Fruit fly (Drosophila melanogaster) whole organism, embryonic: ENCODE results near the gene arm.

Experiments used
- CG10321 ChIP-seq: fragments of 200-800 bp; sonication (Bioruptor generic); IDR thresholded peaks from 2 replicates; pipeline ENCODE4 v1.3.6; 2022; ENCODE audit warnings: missing biosample characterization, missing genetic modification characterization
- CG10543 ChIP-seq: fragments of 200-800 bp; sonication (Bioruptor generic); optimal IDR thresholded peaks from 3 replicates; lab custom pipeline; 2017; ENCODE audit warnings: missing biosample characterization, mild to moderate bottlenecking, missing genetic modification characterization, moderate library complexity
- CG11398 ChIP-seq: fragments of 200-800 bp; sonication (Bioruptor generic); optimal IDR thresholded peaks from 2 replicates; lab custom pipeline; 2016; ENCODE audit warnings: missing biosample characterization, missing genetic modification characterization
- CG12769 ChIP-seq: fragments of 200-800 bp; sonication (Bioruptor generic); optimal IDR thresholded peaks from 2 replicates; lab custom pipeline; 2019; ENCODE audit warnings: missing biosample characterization, mild to moderate bottlenecking, missing genetic modification characterization, moderate library complexity
- CG13287 ChIP-seq: fragments of 200-800 bp; sonication (Bioruptor generic); IDR thresholded peaks from 2 replicates; pipeline ENCODE4 v1.3.6; 2022; ENCODE audit warnings: missing biosample characterization, missing genetic modification characterization; ENCODE audit not compliant: partially characterized antibody
- CG13424 ChIP-seq: fragments of 200-800 bp; sonication (Bioruptor generic); optimal IDR thresholded peaks from 2 replicates; lab custom pipeline; 2019; ENCODE audit warnings: missing biosample characterization, mild to moderate bottlenecking, missing genetic modification characterization, moderate library complexity
- CG14860 ChIP-seq: fragments of 200-800 bp; sonication (Bioruptor generic); IDR thresholded peaks from 3 replicates; pipeline ENCODE4 v1.3.6; 2022; ENCODE audit warnings: missing biosample characterization, missing genetic modification characterization; ENCODE audit not compliant: partially characterized antibody
- CG15269 ChIP-seq: fragments of 200-800 bp; sonication (Bioruptor generic); optimal IDR thresholded peaks from 2 replicates; lab custom pipeline; 2018; ENCODE audit warnings: missing biosample characterization, mild to moderate bottlenecking, missing genetic modification characterization, moderate library complexity
- CG15514 ChIP-seq: fragments of 200-800 bp; sonication (Bioruptor generic); optimal IDR thresholded peaks from 3 replicates; lab custom pipeline; 2017; ENCODE audit warnings: missing biosample characterization, missing genetic modification characterization, mild to moderate bottlenecking, moderate library complexity, missing genetic modification reagents
- CG16779 ChIP-seq: fragments of 200-800 bp; sonication (Bioruptor generic); IDR thresholded peaks from 2 replicates; pipeline ENCODE4 v1.3.6; 2022; ENCODE audit warnings: missing biosample characterization, missing genetic modification characterization
- CG16813 ChIP-seq: fragments of 200-800 bp; sonication (Bioruptor generic); IDR thresholded peaks from 3 replicates; pipeline ENCODE4 v1.3.6; 2022; ENCODE audit warnings: missing biosample characterization, missing genetic modification characterization; ENCODE audit not compliant: partially characterized antibody
- CG2120 ChIP-seq: fragments of 200-800 bp; sonication (Bioruptor generic); optimal IDR thresholded peaks from 3 replicates; lab custom pipeline; 2016; ENCODE audit warnings: missing biosample characterization, missing genetic modification characterization
- CG2202 ChIP-seq: fragments of 200-800 bp; sonication (Bioruptor generic); optimal IDR thresholded peaks from 2 replicates; lab custom pipeline; 2018; ENCODE audit warnings: missing biosample characterization, mild to moderate bottlenecking, missing genetic modification characterization
- CG33213 ChIP-seq: fragments of 200-800 bp; sonication (Bioruptor generic); optimal IDR thresholded peaks from 3 replicates; lab custom pipeline; 2016; ENCODE audit warnings: missing biosample characterization, missing genetic modification characterization
- CG7963 ChIP-seq: fragments of 200-800 bp; sonication (Bioruptor generic); IDR thresholded peaks from 3 replicates; pipeline ENCODE4 v1.3.6; 2022; ENCODE audit warnings: missing biosample characterization, missing genetic modification characterization; ENCODE audit not compliant: partially characterized antibody
- Chrac-16 ChIP-seq: fragments of 200-800 bp; sonication (Bioruptor generic); optimal IDR thresholded peaks from 3 replicates; lab custom pipeline; 2016; ENCODE audit warnings: missing biosample characterization, missing genetic modification characterization
- Doc2 ChIP-seq: fragments of 200-800 bp; sonication (Bioruptor generic); IDR thresholded peaks from 2 replicates; pipeline ENCODE4 v1.3.6; 2022; ENCODE audit warnings: missing biosample characterization, missing genetic modification characterization
- Doc3 ChIP-seq: fragments of 200-800 bp; sonication (Bioruptor generic); IDR thresholded peaks from 3 replicates; pipeline ENCODE4 v1.3.6; 2022; ENCODE audit warnings: missing biosample characterization, missing genetic modification characterization; ENCODE audit not compliant: partially characterized antibody
- ERR ChIP-seq: fragments of 200-800 bp; sonication (Bioruptor generic); optimal IDR thresholded peaks from 2 replicates; lab custom pipeline; 2016; ENCODE audit warnings: missing biosample characterization, missing genetic modification characterization
- H2.0 ChIP-seq: fragments of 200-800 bp; sonication (Bioruptor generic); IDR thresholded peaks from 2 replicates; pipeline ENCODE4 v1.3.6; 2022; ENCODE audit warnings: missing biosample characterization, missing genetic modification characterization
- Hr51 ChIP-seq, 2 experiments: fragments of 200-800 bp; sonication (Bioruptor generic); optimal IDR thresholded peaks; 2 replicates in 1 of 2; 3 replicates in 1 of 2; lab custom pipeline; 2016 to 2018; ENCODE audit warnings: missing biosample characterization in 2 of 2, missing genetic modification characterization in 2 of 2, mild to moderate bottlenecking in 1 of 2, moderate library complexity in 1 of 2
- Lim3 ChIP-seq: fragments of 200-800 bp; sonication (Bioruptor generic); IDR thresholded peaks from 2 replicates; pipeline ENCODE4 v1.3.6; 2022; ENCODE audit warnings: missing biosample characterization, missing genetic modification characterization
- NC2α ChIP-seq: fragments of 200-800 bp; sonication (Bioruptor generic); optimal IDR thresholded peaks from 2 replicates; lab custom pipeline; 2016; ENCODE audit warnings: missing biosample characterization, missing genetic modification characterization
- Opbp ChIP-seq: fragments of 200-800 bp; sonication (Bioruptor generic); IDR thresholded peaks from 3 replicates; pipeline ENCODE4 v1.3.6; 2022; ENCODE audit warnings: missing biosample characterization, missing genetic modification characterization; ENCODE audit not compliant: partially characterized antibody
- Rfx ChIP-seq: fragments of 200-800 bp; sonication (Bioruptor generic); IDR thresholded peaks from 2 replicates; pipeline ENCODE4 v1.3.6; 2022; ENCODE audit warnings: missing biosample characterization, missing genetic modification characterization
- Taf1 ChIP-seq: fragments of 200-800 bp; sonication (Bioruptor generic); IDR thresholded peaks from 2 replicates; pipeline ENCODE4 v1.3.6; 2022; ENCODE audit warnings: missing biosample characterization, missing genetic modification characterization
- Usf ChIP-seq: fragments of 200-800 bp; sonication (Bioruptor generic); optimal IDR thresholded peaks from 2 replicates; lab custom pipeline; 2017; ENCODE audit warnings: missing genotype, missing biosample characterization, missing genetic modification characterization
- Xrp1 ChIP-seq: fragments of 200-800 bp; sonication (Bioruptor generic); IDR thresholded peaks from 2 replicates; pipeline ENCODE4 v1.3.6; 2022; ENCODE audit warnings: missing biosample characterization, missing genetic modification characterization
- ap ChIP-seq: fragments of 200-800 bp; sonication (Bioruptor generic); IDR thresholded peaks from 2 replicates; pipeline ENCODE4 v1.3.6; 2022; ENCODE audit warnings: missing biosample characterization, missing genetic modification characterization
- bbx ChIP-seq: fragments of 200-800 bp; sonication (Bioruptor generic); IDR thresholded peaks from 2 replicates; pipeline ENCODE4 v1.3.6; 2022; ENCODE audit warnings: missing biosample characterization, missing genetic modification characterization; ENCODE audit not compliant: partially characterized antibody
- chinmo ChIP-seq: fragments of 200-800 bp; sonication (Bioruptor generic); IDR thresholded peaks from 4 replicates; pipeline ENCODE4 v1.3.6; 2022; ENCODE audit warnings: missing biosample characterization, missing genetic modification characterization; ENCODE audit not compliant: partially characterized antibody
- croc ChIP-seq: fragments of 200-800 bp; sonication (Bioruptor generic); conservative IDR thresholded peaks from 3 replicates; pipeline ENCODE4 v1.3.6; 2022; ENCODE audit warnings: missing biosample characterization, missing genetic modification characterization
- dati ChIP-seq: fragments of 200-800 bp; sonication (Bioruptor generic); IDR thresholded peaks from 2 replicates; pipeline ENCODE4 v1.3.6; 2022; ENCODE audit warnings: missing biosample characterization, missing genetic modification characterization
- dmrt99B ChIP-seq: fragments of 200-800 bp; sonication (Bioruptor generic); optimal IDR thresholded peaks from 2 replicates; lab custom pipeline; 2018; ENCODE audit warnings: missing biosample characterization, mild to moderate bottlenecking, missing genetic modification characterization, moderate library complexity
- dpn ChIP-seq, 2 experiments: fragments of 200-800 bp; sonication (Bioruptor generic); optimal IDR thresholded peaks; 3 replicates each; lab custom pipeline; 2016; ENCODE audit warnings: missing biosample characterization in 2 of 2, missing genetic modification characterization in 2 of 2
- esg ChIP-seq: fragments of 200-800 bp; sonication (Bioruptor generic); conservative IDR thresholded peaks from 2 replicates; pipeline ENCODE4 v1.3.6; 2022; ENCODE audit warnings: missing biosample characterization, missing genetic modification characterization
- gsb-n ChIP-seq: fragments of 200-800 bp; sonication (Bioruptor generic); optimal IDR thresholded peaks from 3 replicates; lab custom pipeline; 2018; ENCODE audit warnings: missing biosample characterization, mild to moderate bottlenecking, missing genetic modification characterization
- kni ChIP-seq: fragments of 200-800 bp; sonication (Bioruptor generic); optimal IDR thresholded peaks from 3 replicates; lab custom pipeline; 2017; ENCODE audit warnings: mild to moderate bottlenecking, missing biosample characterization, missing genetic modification reagents, missing genetic modification characterization
- lola ChIP-seq, 3 experiments: fragments of >200 bp in 2 of 3; fragments of 200-800 bp in 1 of 3; sonication (Bioruptor generic) in 1 of 3; optimal IDR thresholded peaks; 2 replicates each; lab custom pipeline; 2017 to 2019; ENCODE audit warnings: missing biosample characterization in 3 of 3, missing genetic modification characterization in 3 of 3, mild to moderate bottlenecking in 1 of 3, moderate library complexity in 1 of 3
- lov ChIP-seq, 2 experiments: fragments of 200-800 bp in 1 of 2; fragments of >200 bp in 1 of 2; sonication (Bioruptor generic) in 1 of 2; IDR thresholded peaks in 1 of 2; optimal IDR thresholded peaks in 1 of 2; 2 replicates in 1 of 2; 3 replicates in 1 of 2; pipeline versions ENCODE4 v1.3.6 to Lab custom; 2017 to 2022; ENCODE audit warnings: missing biosample characterization in 1 of 2, missing genetic modification characterization in 1 of 2
- pnt ChIP-seq: fragments of 200-800 bp; sonication (Bioruptor generic); optimal IDR thresholded peaks from 3 replicates; lab custom pipeline; 2016; ENCODE audit warnings: missing biosample characterization, missing genetic modification characterization
- ranshi ChIP-seq: fragments of 200-800 bp; sonication (Bioruptor generic); IDR thresholded peaks from 2 replicates; pipeline ENCODE4 v1.3.6; 2022; ENCODE audit warnings: missing biosample characterization, missing genetic modification characterization
- schlank ChIP-seq: fragments of 200-800 bp; sonication (Bioruptor generic); optimal IDR thresholded peaks from 2 replicates; lab custom pipeline; 2018; ENCODE audit warnings: missing biosample characterization, mild to moderate bottlenecking, missing genetic modification characterization
- stwl ChIP-seq: fragments of 200-800 bp; sonication (Bioruptor generic); optimal IDR thresholded peaks from 3 replicates; lab custom pipeline; 2018; ENCODE audit warnings: missing biosample characterization, mild to moderate bottlenecking, missing genetic modification characterization, moderate library complexity
- sug ChIP-seq: fragments of 200-800 bp; optimal IDR thresholded peaks from 2 replicates; lab custom pipeline; 2019; ENCODE audit warnings: missing biosample characterization, mild to moderate bottlenecking, missing genetic modification characterization, moderate library complexity
- tap ChIP-seq: fragments of 200-800 bp; optimal IDR thresholded peaks from 3 replicates; lab custom pipeline; 2019; ENCODE audit warnings: missing biosample characterization, mild to moderate bottlenecking, missing genetic modification characterization, moderate library complexity
- vnd ChIP-seq: fragments of 200-800 bp; sonication (Bioruptor generic); IDR thresholded peaks from 3 replicates; pipeline ENCODE4 v1.3.6; 2022; ENCODE audit warnings: missing biosample characterization, missing genetic modification characterization; ENCODE audit not compliant: partially characterized antibody
- zfh2 ChIP-seq: fragments of 200-800 bp; sonication (Bioruptor generic); optimal IDR thresholded peaks from 2 replicates; lab custom pipeline; 2016; ENCODE audit warnings: missing biosample characterization, missing genetic modification characterization

arm gene

DNA sequence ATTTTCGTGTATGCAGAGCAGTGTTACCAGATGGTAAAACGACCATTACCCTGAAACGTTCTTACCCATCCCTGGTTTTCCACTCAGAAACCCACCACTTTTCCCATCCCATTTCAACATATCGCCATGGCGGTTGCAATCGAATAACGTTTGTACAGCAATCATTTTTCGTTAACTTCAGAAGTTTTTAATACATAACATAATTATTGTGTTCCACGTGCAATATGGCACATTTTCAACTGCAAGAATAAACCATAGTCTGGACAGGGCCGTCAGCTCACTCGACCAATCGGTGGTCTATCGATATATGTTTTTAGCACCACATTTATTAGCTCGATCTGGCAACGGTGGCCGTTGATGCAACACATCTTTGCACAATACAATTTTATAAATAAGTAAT is 10.5 kb downstream of the arm start, which contains the start of the genes trr and mRpL16 (continued):
- TF ChIP-seq croc (GFP tag; lab: Robert Waterston, UW) (no peak), CG7963 (GFP tag; lab: Robert Waterston, UW) (peak; percentile 40; the same call in 1 of the 3 replicates), NC2α (no peak), CG2202 (tag; lab: Kevin White, UChicago) (no peak), vnd (GFP tag; lab: Robert Waterston, UW) (peak; percentile 71), CG15514 (GFP tag; lab: Kevin White, UChicago) (peak; percentile 64), Usf (no peak), bbx (GFP tag; lab: Robert Waterston, UW) (no peak; the same call in 1 of the 2 replicates), CG11398 (peak; percentile 27), CG16813 (peak; percentile 80), Chrac-16 (GFP tag; lab: Kevin White, UChicago) (peak; percentile 19), CG13424 (peak; percentile 52), gsb-n (tag; lab: Kevin White, UChicago) (no peak), chinmo (GFP tag; lab: Robert Waterston, UW) (0 out of 4 replicates have a peak, but pooled peaks have one; percentile 59), tap (tag; lab: Kevin White, UChicago) (no peak), Lim3 (GFP tag; lab: Robert Waterston, UW) (no peak), CG10543 (no peak), zfh2 (peak; percentile 65), dmrt99B (tag; lab: Kevin White, UChicago) (no peak), ERR (GFP tag; lab: Kevin White, UChicago) (no peak), CG16779 (no peak), pnt (GFP tag; lab: Kevin White, UChicago) (peak; percentile 3), lov (optimal IDR thresholded peaks at IDR 0.05; lab: Kevin White, UChicago) (no peak), lov (GFP tag; IDR thresholded peaks at IDR 0.05; lab: Robert Waterston, UW) (no peak), Rfx (GFP tag; lab: Robert Waterston, UW) (peak; percentile 58), Doc2 (no peak), Doc3 (peak; percentile 51; the same call in 1 of the 3 replicates), dati (GFP tag; lab: Robert Waterston, UW) (no peak), schlank (tag; lab: Kevin White, UChicago) (no peak), Taf1 (GFP tag; lab: Robert Waterston, UW) (no peak; the same call in 1 of the 2 replicates), CG2120 (GFP tag; lab: Kevin White, UChicago) (peak; percentile 73), sug (tag; lab: Kevin White, UChicago) (peak; percentile 64), dpn (GFP tag; optimal IDR thresholded peaks at IDR 0.05; lab: Kevin White, UChicago) (peak; percentile 33 to 39), CG13287 (GFP tag; lab: Robert Waterston, UW) (peak; percentile 82), CG12769 (tag; lab: Kevin White, UChicago) (no peak), esg (GFP tag; lab: Robert Waterston, UW) (no peak), CG33213 (peak; percentile 12), Opbp (GFP tag; lab: Robert Waterston, UW) (peak; percentile 52; the same call in 2 of the 3 replicates), Xrp1 (GFP tag; lab: Robert Waterston, UW) (0 out of 2 replicates have a peak, but pooled peaks have one; percentile 7), Hr51 (GFP tag; optimal IDR thresholded peaks at IDR 0.05; lab: Kevin White, UChicago) (peak in 1 of 2 experiments; percentile 13), H2.0 (GFP tag; lab: Robert Waterston, UW) (0 out of 2 replicates have a peak, but pooled peaks have one; percentile 37), lola (GFP tag; optimal IDR thresholded peaks at IDR 0.05; lab: Kevin White, UChicago) (peak in 1 of 3 experiments; percentile 40), CG10321 (GFP tag; lab: Robert Waterston, UW) (no peak), kni (GFP tag; lab: Kevin White, UChicago) (no peak), ap (GFP tag; lab: Robert Waterston, UW) (no peak), stwl (tag; lab: Kevin White, UChicago) (peak; percentile 60), ranshi (0 out of 2 replicates have a peak, but pooled peaks have one; percentile 11), CG15269 (no peak), CG14860 (GFP tag; lab: Robert Waterston, UW) (peak; percentile 28; the same call in 1 of the 3 replicates)
